Worm (Caenorhabditis elegans): ENCODE results near the gene nxf-1.

DNA sequence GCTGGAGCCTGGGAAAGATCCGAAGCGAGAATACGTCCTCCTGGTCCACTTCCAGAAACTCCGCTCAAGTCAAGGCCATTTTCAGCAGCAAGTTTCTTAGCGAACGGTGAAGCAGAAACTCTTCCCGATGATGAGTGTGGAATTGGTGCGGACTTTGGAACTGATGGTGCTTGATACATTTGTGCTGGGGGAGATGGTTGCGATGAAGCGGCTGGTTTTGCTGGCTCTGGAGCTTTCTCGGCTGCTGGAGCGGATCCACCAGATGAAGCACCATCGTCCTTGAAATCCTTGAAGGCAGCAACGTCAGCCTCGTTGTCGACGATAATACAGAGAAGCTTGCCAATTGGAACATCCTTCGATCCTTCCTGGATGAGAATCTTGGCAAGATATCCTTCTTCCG is 31.6 kb upstream of the nxf-1 start:
- TF ChIP-seq him-1 (tag; optimal IDR thresholded peaks at IDR 0.05) = no peak
- TF ChIP-seq dao-5 (tag; optimal IDR thresholded peaks at IDR 0.05) = no peak

Data from whole organism, L4/young adult.